Fruit fly (Drosophila melanogaster): Measurements from ENCODE around the gene Kaz-m1.
A peak's percentile ranks its signal among the peaks of the same experiment; 100 is the strongest.

Gene Kaz-m1

DNA sequence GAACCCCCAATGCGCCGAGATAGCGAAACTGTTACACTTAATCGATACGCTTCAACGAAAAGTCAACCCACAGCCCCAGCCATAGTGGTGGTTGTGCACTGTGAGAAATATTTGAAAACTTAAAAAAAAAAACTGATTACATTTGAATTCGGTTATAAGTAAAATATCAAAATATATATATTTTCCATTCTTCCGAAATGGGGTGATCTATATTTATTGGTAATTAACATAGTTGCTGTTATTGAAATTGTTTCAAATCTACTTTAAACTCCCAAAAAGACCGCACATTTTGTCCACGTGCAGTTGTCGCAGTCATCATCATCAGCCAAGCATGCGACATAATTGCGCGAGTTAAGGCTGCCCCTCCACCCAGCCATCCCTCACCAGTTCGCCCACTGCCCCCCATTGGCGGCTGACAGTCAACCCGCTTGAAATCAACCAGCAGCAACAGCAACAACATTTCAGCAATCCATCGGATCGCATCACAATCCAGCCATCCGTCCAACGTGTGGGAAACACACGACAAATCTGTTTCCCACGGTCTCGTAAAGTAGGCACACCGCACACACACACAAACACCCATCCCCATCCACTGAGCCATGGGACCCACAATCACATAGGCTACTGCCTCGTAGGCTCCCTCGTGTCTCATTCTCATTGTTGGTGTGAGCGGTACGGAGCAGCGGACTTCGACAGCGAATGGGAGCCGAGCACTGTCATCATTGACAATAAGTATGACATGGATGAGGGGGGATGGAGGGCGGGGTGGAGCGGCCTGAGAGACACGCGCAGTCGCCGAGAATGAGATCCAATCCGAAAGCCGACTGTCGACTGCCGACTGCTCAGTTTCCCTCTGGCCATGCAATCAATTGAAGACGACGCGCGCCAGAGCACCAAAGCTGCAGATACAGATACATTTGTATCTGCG, 6.0 kb downstream of the Kaz-m1 start:
- peak; percentile 31 for TF ChIP-seq HLH106 (tag; optimal IDR thresholded peaks at IDR 0.05)
- no peak for TF ChIP-seq dsf (GFP tag; optimal IDR thresholded peaks at IDR 0.05; ENCODE audit: borderline replicate concordance)
- TF ChIP-seq N (GFP tag; optimal IDR thresholded peaks at IDR 0.05): no peak
- TF ChIP-seq Dif (GFP tag; optimal IDR thresholded peaks at IDR 0.05; ENCODE audit: partially characterized antibody): peak; percentile 75
- peak; percentile 67 for TF ChIP-seq OdsH (GFP tag; optimal IDR thresholded peaks at IDR 0.05)
- peak; percentile 51 for TF ChIP-seq h (GFP tag; optimal IDR thresholded peaks at IDR 0.05)
- TF ChIP-seq GATAd (GFP tag; optimal IDR thresholded peaks at IDR 0.05): no peak
- peak; percentile 32 for TF ChIP-seq Jra (GFP tag; optimal IDR thresholded peaks at IDR 0.05)
- no peak for TF ChIP-seq Dfd (GFP tag; optimal IDR thresholded peaks at IDR 0.05)
- TF ChIP-seq br (GFP tag; optimal IDR thresholded peaks at IDR 0.05): no peak
- TF ChIP-seq Hnf4 (GFP tag; optimal IDR thresholded peaks at IDR 0.05): peak; percentile 6
- no peak for TF ChIP-seq Myc (optimal IDR thresholded peaks at IDR 0.05)
- TF ChIP-seq CG9705 (GFP tag; optimal IDR thresholded peaks at IDR 0.05): no peak
- TF ChIP-seq jim (GFP tag; optimal IDR thresholded peaks at IDR 0.05): no peak
- TF ChIP-seq fru (GFP tag; optimal IDR thresholded peaks at IDR 0.05): peak; percentile 48
- no peak for TF ChIP-seq lola (GFP tag; optimal IDR thresholded peaks at IDR 0.05)
- peak; percentile 54 for TF ChIP-seq sv (GFP tag; optimal IDR thresholded peaks at IDR 0.05)
- TF ChIP-seq Mio (GFP tag; optimal IDR thresholded peaks at IDR 0.05): no peak
- peak; percentile 62 for TF ChIP-seq Hr83 (GFP tag; optimal IDR thresholded peaks at IDR 0.05; ENCODE audit: poor library complexity, severe bottlenecking)
- peak; percentile 48 for TF ChIP-seq psq (GFP tag; optimal IDR thresholded peaks at IDR 0.05)
- TF ChIP-seq CrebA (GFP tag; optimal IDR thresholded peaks at IDR 0.05; ENCODE audit: borderline replicate concordance): no peak
- no peak for TF ChIP-seq Hr78 (GFP tag; optimal IDR thresholded peaks at IDR 0.05)
- no peak for TF ChIP-seq dmrt93B (GFP tag; optimal IDR thresholded peaks at IDR 0.05)
- TF ChIP-seq Vsx2 (GFP tag; optimal IDR thresholded peaks at IDR 0.05; ENCODE audit: partially characterized antibody): no peak
- peak; percentile 71 for TF ChIP-seq rgr (GFP tag; optimal IDR thresholded peaks at IDR 0.05)
- TF ChIP-seq Sp1 (GFP tag; optimal IDR thresholded peaks at IDR 0.05): peak; percentile 42
- TF ChIP-seq foxo (GFP tag; optimal IDR thresholded peaks at IDR 0.05): peak in 1 of 2 experiments; percentile 66
- peak; percentile 55 for TF ChIP-seq ey (GFP tag; optimal IDR thresholded peaks at IDR 0.05)
- peak; percentile 9 to 76 for TF ChIP-seq dl (GFP tag; optimal IDR thresholded peaks at IDR 0.05; ENCODE audit: insufficient read depth in 1 of 2, partially characterized antibody in 2 of 2)
- TF ChIP-seq Abd-B (GFP tag; optimal IDR thresholded peaks at IDR 0.05): no peak
- TF ChIP-seq tai (GFP tag; optimal IDR thresholded peaks at IDR 0.05): no peak
- no peak for TF ChIP-seq usp (GFP tag; optimal IDR thresholded peaks at IDR 0.05)
- peak; percentile 2 for TF ChIP-seq Rel (GFP tag; optimal IDR thresholded peaks at IDR 0.05)
- TF ChIP-seq Rel (tag; optimal IDR thresholded peaks at IDR 0.05): no peak
- peak; percentile 0 for TF ChIP-seq sage (GFP tag; optimal IDR thresholded peaks at IDR 0.05)
- TF ChIP-seq woc (GFP tag; optimal IDR thresholded peaks at IDR 0.05): no peak
- TF ChIP-seq CG32264 (GFP tag; optimal IDR thresholded peaks at IDR 0.05): no peak
- TF ChIP-seq brk (GFP tag; optimal IDR thresholded peaks at IDR 0.05): no peak
- no peak for TF ChIP-seq pan (optimal IDR thresholded peaks at IDR 0.05)

DNA sequence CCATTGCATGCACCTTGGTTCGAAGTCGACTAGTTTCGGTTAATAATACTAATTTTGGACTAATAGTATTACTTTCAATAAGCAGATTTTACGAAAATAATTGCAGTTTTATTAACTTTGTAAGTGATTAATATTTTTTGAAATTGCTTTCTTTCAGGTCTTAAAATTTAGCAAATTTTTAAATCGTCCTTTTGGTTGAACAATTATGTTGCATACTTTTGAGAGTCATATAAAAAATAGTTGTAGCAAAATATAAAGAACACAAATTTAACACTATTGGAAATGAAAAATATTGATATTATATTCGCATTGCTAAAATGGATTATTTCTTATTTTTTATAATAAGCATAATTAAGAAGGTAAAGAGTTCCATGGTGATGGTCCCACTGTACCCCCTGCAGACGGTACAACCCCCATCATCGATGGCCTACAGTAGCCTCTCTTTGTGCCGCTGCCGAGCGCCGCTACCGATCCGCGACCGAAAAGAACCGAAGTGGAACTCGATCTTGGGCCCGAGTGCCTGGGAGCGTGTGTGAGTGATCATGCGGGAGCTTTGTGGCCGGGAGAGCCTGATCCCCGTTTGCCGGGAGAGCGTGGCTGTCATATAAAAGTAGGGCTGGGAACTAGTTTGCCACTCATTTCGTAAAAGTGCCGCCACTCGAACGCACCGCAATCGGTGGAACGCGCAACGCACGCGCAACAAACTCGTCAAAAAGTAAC, 6.8 kb downstream of the Kaz-m1 start:
- no peak for TF ChIP-seq Abd-B (GFP tag; optimal IDR thresholded peaks at IDR 0.05)
- TF ChIP-seq h (GFP tag; optimal IDR thresholded peaks at IDR 0.05): peak; percentile 85
- no peak for TF ChIP-seq Hr78 (GFP tag; optimal IDR thresholded peaks at IDR 0.05)
- TF ChIP-seq CG9705 (GFP tag; optimal IDR thresholded peaks at IDR 0.05): peak; percentile 86
- peak; percentile 71 for TF ChIP-seq br (GFP tag; optimal IDR thresholded peaks at IDR 0.05)
- TF ChIP-seq Hr83 (GFP tag; optimal IDR thresholded peaks at IDR 0.05; ENCODE audit: poor library complexity, severe bottlenecking): no peak
- TF ChIP-seq lola (GFP tag; optimal IDR thresholded peaks at IDR 0.05): no peak
- peak; percentile 89 for TF ChIP-seq fru (GFP tag; optimal IDR thresholded peaks at IDR 0.05)
- TF ChIP-seq ey (GFP tag; optimal IDR thresholded peaks at IDR 0.05): peak; percentile 88
- no peak for TF ChIP-seq dsf (GFP tag; optimal IDR thresholded peaks at IDR 0.05; ENCODE audit: borderline replicate concordance)
- peak; percentile 54 for TF ChIP-seq Hnf4 (GFP tag; optimal IDR thresholded peaks at IDR 0.05)
- TF ChIP-seq Jra (GFP tag; optimal IDR thresholded peaks at IDR 0.05): no peak
- peak in 1 of 2 experiments; percentile 91 for TF ChIP-seq foxo (GFP tag; optimal IDR thresholded peaks at IDR 0.05)
- no peak for TF ChIP-seq Mio (GFP tag; optimal IDR thresholded peaks at IDR 0.05)
- TF ChIP-seq Dif (GFP tag; optimal IDR thresholded peaks at IDR 0.05; ENCODE audit: partially characterized antibody): peak; percentile 75
- TF ChIP-seq rgr (GFP tag; optimal IDR thresholded peaks at IDR 0.05): peak; percentile 87
- TF ChIP-seq CrebA (GFP tag; optimal IDR thresholded peaks at IDR 0.05; ENCODE audit: borderline replicate concordance): no peak
- no peak for TF ChIP-seq N (GFP tag; optimal IDR thresholded peaks at IDR 0.05)
- TF ChIP-seq brk (GFP tag; optimal IDR thresholded peaks at IDR 0.05): peak; percentile 53
- TF ChIP-seq woc (GFP tag; optimal IDR thresholded peaks at IDR 0.05): peak; percentile 94
- TF ChIP-seq pan (optimal IDR thresholded peaks at IDR 0.05): no peak
- peak; percentile 95 for TF ChIP-seq HLH106 (tag; optimal IDR thresholded peaks at IDR 0.05)
- TF ChIP-seq dl (GFP tag; optimal IDR thresholded peaks at IDR 0.05; ENCODE audit: insufficient read depth in 1 of 2, partially characterized antibody in 2 of 2): peak in 1 of 2 experiments; percentile 65
- no peak for TF ChIP-seq Myc (optimal IDR thresholded peaks at IDR 0.05)
- no peak for TF ChIP-seq sage (GFP tag; optimal IDR thresholded peaks at IDR 0.05)
- peak; percentile 94 for TF ChIP-seq Sp1 (GFP tag; optimal IDR thresholded peaks at IDR 0.05)
- TF ChIP-seq tai (GFP tag; optimal IDR thresholded peaks at IDR 0.05): no peak
- no peak for TF ChIP-seq CG32264 (GFP tag; optimal IDR thresholded peaks at IDR 0.05)
- peak; percentile 74 for TF ChIP-seq Vsx2 (GFP tag; optimal IDR thresholded peaks at IDR 0.05; ENCODE audit: partially characterized antibody)
- TF ChIP-seq dmrt93B (GFP tag; optimal IDR thresholded peaks at IDR 0.05): peak; percentile 93
- no peak for TF ChIP-seq GATAd (GFP tag; optimal IDR thresholded peaks at IDR 0.05)
- TF ChIP-seq usp (GFP tag; optimal IDR thresholded peaks at IDR 0.05): no peak
- no peak for TF ChIP-seq Rel (GFP tag; optimal IDR thresholded peaks at IDR 0.05)
- peak; percentile 19 for TF ChIP-seq Rel (tag; optimal IDR thresholded peaks at IDR 0.05)
- no peak for TF ChIP-seq jim (GFP tag; optimal IDR thresholded peaks at IDR 0.05)
- peak; percentile 89 for TF ChIP-seq OdsH (GFP tag; optimal IDR thresholded peaks at IDR 0.05)
- TF ChIP-seq Dfd (GFP tag; optimal IDR thresholded peaks at IDR 0.05): no peak

Data from whole organism, wandering third instar larva.